Fruit fly (Drosophila melanogaster) whole organism, embryonic: ENCODE data around the gene betaTub65B.
A peak's percentile ranks its signal among the peaks of the same experiment; 100 is the strongest.

Experiments used
- Aef1 ChIP-seq: fragments of 200-800 bp; sonication (Bioruptor generic); IDR thresholded peaks from 3 replicates; pipeline ENCODE4 v1.3.6; 2022; ENCODE audit warnings: missing biosample characterization, missing genetic modification characterization
- Antp ChIP-seq: fragments of 200-800 bp; sonication (Bioruptor generic); optimal IDR thresholded peaks from 3 replicates; lab custom pipeline; 2016; ENCODE audit warnings: missing biosample characterization, missing genetic modification characterization
- BEAF-32 ChIP-seq: fragments of 200-800 bp; sonication (Bioruptor generic); optimal IDR thresholded peaks from 3 replicates; lab custom pipeline; 2017; ENCODE audit warnings: missing biosample characterization, missing genetic modification characterization, mild to moderate bottlenecking, moderate library complexity, missing genetic modification reagents
- Bgb ChIP-seq: fragments of 200-800 bp; sonication (Bioruptor generic); IDR thresholded peaks from 2 replicates; pipeline ENCODE4 v1.3.6; 2022; ENCODE audit warnings: missing biosample characterization, missing genetic modification characterization; ENCODE audit not compliant: partially characterized antibody
- CG10431 ChIP-seq: fragments of 200-800 bp; sonication (Bioruptor generic); optimal IDR thresholded peaks from 3 replicates; lab custom pipeline; 2018; ENCODE audit warnings: missing biosample characterization, mild to moderate bottlenecking, missing genetic modification characterization
- CG11456 ChIP-seq: fragments of 200-800 bp; sonication (Bioruptor generic); IDR thresholded peaks from 3 replicates; pipeline ENCODE4 v1.3.6; 2022; ENCODE audit warnings: missing biosample characterization, missing genetic modification characterization
- CG12071 ChIP-seq: fragments of 200-800 bp; sonication (Bioruptor generic); optimal IDR thresholded peaks from 3 replicates; lab custom pipeline; 2018; ENCODE audit warnings: missing biosample characterization, mild to moderate bottlenecking, missing genetic modification characterization
- CG13424 ChIP-seq: fragments of 200-800 bp; sonication (Bioruptor generic); optimal IDR thresholded peaks from 2 replicates; lab custom pipeline; 2019; ENCODE audit warnings: missing biosample characterization, mild to moderate bottlenecking, missing genetic modification characterization, moderate library complexity
- CG13624 ChIP-seq: fragments of 200-800 bp; sonication (Bioruptor generic); optimal IDR thresholded peaks from 2 replicates; lab custom pipeline; 2016; ENCODE audit warnings: missing biosample characterization, missing genetic modification characterization
- CG13894 ChIP-seq: fragments of 200-800 bp; sonication (Bioruptor generic); optimal IDR thresholded peaks from 3 replicates; lab custom pipeline; 2018; ENCODE audit warnings: missing biosample characterization, mild to moderate bottlenecking, missing genetic modification characterization, moderate library complexity
- CG15514 ChIP-seq: fragments of 200-800 bp; sonication (Bioruptor generic); optimal IDR thresholded peaks from 3 replicates; lab custom pipeline; 2017; ENCODE audit warnings: missing biosample characterization, missing genetic modification characterization, mild to moderate bottlenecking, moderate library complexity, missing genetic modification reagents
- CG30403 ChIP-seq: fragments of 200-800 bp; sonication (Bioruptor generic); optimal IDR thresholded peaks from 3 replicates; lab custom pipeline; 2016; ENCODE audit warnings: missing biosample characterization, missing genetic modification characterization
- CG33557 ChIP-seq: fragments of 200-800 bp; sonication (Bioruptor generic); optimal IDR thresholded peaks from 2 replicates; lab custom pipeline; 2019; ENCODE audit warnings: missing biosample characterization, mild to moderate bottlenecking, missing genetic modification characterization, moderate library complexity
- CG7556 ChIP-seq: fragments of 200-800 bp; sonication (Bioruptor generic); optimal IDR thresholded peaks from 2 replicates; lab custom pipeline; 2017; ENCODE audit warnings: missing biosample characterization, mild to moderate bottlenecking, missing genetic modification characterization
- CG9215 ChIP-seq: fragments of 200-800 bp; sonication (Bioruptor generic); IDR thresholded peaks from 2 replicates; pipeline ENCODE4 v1.3.6; 2022; ENCODE audit warnings: missing biosample characterization, missing genetic modification characterization
- Chrac-16 ChIP-seq: fragments of 200-800 bp; sonication (Bioruptor generic); optimal IDR thresholded peaks from 3 replicates; lab custom pipeline; 2016; ENCODE audit warnings: missing biosample characterization, missing genetic modification characterization
- Elba2 ChIP-seq: fragments of 200-800 bp; sonication (Bioruptor generic); optimal IDR thresholded peaks from 3 replicates; lab custom pipeline; 2016; ENCODE audit warnings: missing biosample characterization, missing genetic modification characterization
- GATAe ChIP-seq: fragments of 200-800 bp; sonication (Bioruptor generic); conservative IDR thresholded peaks from 2 replicates; pipeline ENCODE4 v1.3.6; 2022; ENCODE audit warnings: missing biosample characterization, missing genetic modification characterization
- Hr78 ChIP-seq, 2 experiments: fragments of 200-800 bp in 1 of 2; fragments of >200 bp in 1 of 2; sonication (Bioruptor generic) in 1 of 2; optimal IDR thresholded peaks; 2 replicates each; lab custom pipeline; 2017 to 2019; ENCODE audit warnings: missing biosample characterization in 2 of 2, missing genetic modification characterization in 2 of 2, mild to moderate bottlenecking in 1 of 2, moderate library complexity in 1 of 2
- MESR4 ChIP-seq: fragments of 200-800 bp; sonication (Bioruptor generic); optimal IDR thresholded peaks from 2 replicates; lab custom pipeline; 2018; ENCODE audit warnings: missing biosample characterization, mild to moderate bottlenecking, missing genetic modification characterization, moderate library complexity
- Meics ChIP-seq: fragments of 200-800 bp; sonication (Bioruptor generic); optimal IDR thresholded peaks from 2 replicates; lab custom pipeline; 2017; ENCODE audit warnings: missing biosample characterization, mild to moderate bottlenecking, missing genetic modification characterization
- Mes4 ChIP-seq: fragments of 200-800 bp; sonication (Bioruptor generic); optimal IDR thresholded peaks from 2 replicates; lab custom pipeline; 2016; ENCODE audit warnings: missing biosample characterization, missing genetic modification characterization
- Neu2 ChIP-seq: fragments of 200-800 bp; sonication (Bioruptor generic); optimal IDR thresholded peaks from 3 replicates; lab custom pipeline; 2016; ENCODE audit warnings: missing biosample characterization, missing genetic modification characterization, borderline replicate concordance
- Optix ChIP-seq: fragments of 200-800 bp; sonication (Bioruptor generic); IDR thresholded peaks from 3 replicates; pipeline ENCODE4 v1.3.6; 2022; ENCODE audit warnings: missing biosample characterization, missing genetic modification characterization
- Pdp1 ChIP-seq, 2 experiments: fragments of 200-800 bp; sonication (Bioruptor generic); optimal IDR thresholded peaks; 3 replicates each; lab custom pipeline; 2016; ENCODE audit warnings: missing biosample characterization in 2 of 2, missing genetic modification characterization in 2 of 2, mild to moderate bottlenecking in 1 of 2, moderate library complexity in 1 of 2
- Ptx1 ChIP-seq: fragments of 200-800 bp; sonication (Bioruptor generic); IDR thresholded peaks from 2 replicates; pipeline ENCODE4 v1.3.6; 2022; ENCODE audit warnings: missing biosample characterization, missing genetic modification characterization
- Rfx ChIP-seq: fragments of 200-800 bp; sonication (Bioruptor generic); IDR thresholded peaks from 2 replicates; pipeline ENCODE4 v1.3.6; 2022; ENCODE audit warnings: missing biosample characterization, missing genetic modification characterization
- Sin3A ChIP-seq: fragments of >200 bp; optimal IDR thresholded peaks from 2 replicates; lab custom pipeline; 2018
- Stat92E ChIP-seq, 3 experiments: fragments of >200 bp in 2 of 3; fragments of 200-800 bp in 1 of 3; sonication (Bioruptor generic) in 1 of 3; optimal IDR thresholded peaks; 2 replicates each; lab custom pipeline; 2017 to 2019; ENCODE audit warnings: missing biosample characterization in 3 of 3, missing genetic modification characterization in 3 of 3, mild to moderate bottlenecking in 1 of 3, moderate library complexity in 1 of 3
- Xbp1 ChIP-seq: fragments of 200-800 bp; sonication (Bioruptor generic); optimal IDR thresholded peaks from 3 replicates; lab custom pipeline; 2016; ENCODE audit warnings: missing biosample characterization, mild to moderate bottlenecking, missing genetic modification characterization
- ab ChIP-seq: fragments of 200-800 bp; sonication (Bioruptor generic); optimal IDR thresholded peaks from 2 replicates; lab custom pipeline; 2016; ENCODE audit warnings: missing biosample characterization, missing genetic modification characterization
- btn ChIP-seq: fragments of 200-800 bp; sonication (Bioruptor generic); optimal IDR thresholded peaks from 2 replicates; lab custom pipeline; 2016; ENCODE audit warnings: missing biosample characterization, missing genetic modification characterization
- caup ChIP-seq: fragments of 200-800 bp; sonication (Bioruptor generic); optimal IDR thresholded peaks from 3 replicates; lab custom pipeline; 2017; ENCODE audit warnings: missing biosample characterization, mild to moderate bottlenecking, missing genetic modification characterization, moderate library complexity; ENCODE audit not compliant: severe bottlenecking
- crc ChIP-seq: fragments of 200-800 bp; sonication (Bioruptor generic); optimal IDR thresholded peaks from 2 replicates; lab custom pipeline; 2016; ENCODE audit warnings: missing biosample characterization, missing genetic modification characterization
- crol ChIP-seq: fragments of 200-800 bp; sonication (Bioruptor generic); IDR thresholded peaks from 2 replicates; pipeline ENCODE4 v1.3.6; 2022; ENCODE audit warnings: missing biosample characterization, missing genetic modification characterization
- crp ChIP-seq, 2 experiments: fragments of 200-800 bp; sonication (Bioruptor generic); optimal IDR thresholded peaks; 2 replicates in 1 of 2; 3 replicates in 1 of 2; lab custom pipeline; 2017; ENCODE audit warnings: missing biosample characterization in 2 of 2, missing genetic modification characterization in 2 of 2, mild to moderate bottlenecking in 1 of 2, moderate library complexity in 1 of 2
- emc ChIP-seq: fragments of 200-800 bp; sonication (Bioruptor generic); optimal IDR thresholded peaks from 2 replicates; lab custom pipeline; 2016; ENCODE audit warnings: missing biosample characterization, missing genetic modification characterization
- eve ChIP-seq, 2 experiments: fragments of >200 bp; optimal IDR thresholded peaks; 2 replicates each; lab custom pipeline; 2017; ENCODE audit warnings: missing biosample characterization in 2 of 2, missing genetic modification characterization in 2 of 2
- eyg ChIP-seq: fragments of 200-800 bp; sonication (Bioruptor generic); optimal IDR thresholded peaks from 3 replicates; lab custom pipeline; 2016; ENCODE audit warnings: missing biosample characterization, missing genetic modification characterization
- fd96Cb ChIP-seq: fragments of 200-800 bp; sonication (Bioruptor generic); optimal IDR thresholded peaks from 2 replicates; lab custom pipeline; 2018; ENCODE audit warnings: missing biosample characterization, mild to moderate bottlenecking, missing genetic modification characterization, moderate library complexity
- gsb ChIP-seq: fragments of 200-800 bp; sonication (Bioruptor generic); IDR thresholded peaks from 2 replicates; pipeline ENCODE4 v1.3.6; 2022; ENCODE audit warnings: missing biosample characterization, missing genetic modification characterization
- hkb ChIP-seq, 2 experiments: fragments of 200-800 bp in 1 of 2; fragments of >200 bp in 1 of 2; sonication (Bioruptor generic) in 1 of 2; IDR thresholded peaks in 1 of 2; optimal IDR thresholded peaks in 1 of 2; 2 replicates each; pipeline versions ENCODE4 v1.3.6 to Lab custom; 2017 to 2022; ENCODE audit warnings: missing biosample characterization in 1 of 2, missing genetic modification characterization in 1 of 2
- ken ChIP-seq: fragments of 200-800 bp; sonication (Bioruptor generic); IDR thresholded peaks from 3 replicates; pipeline ENCODE4 v1.3.6; 2022; ENCODE audit warnings: missing biosample characterization, missing genetic modification characterization
- ro ChIP-seq: fragments of 200-800 bp; sonication (Bioruptor generic); IDR thresholded peaks from 2 replicates; pipeline ENCODE4 v1.3.6; 2022; ENCODE audit warnings: missing biosample characterization, missing genetic modification characterization
- slbo ChIP-seq: fragments of 200-800 bp; sonication (Bioruptor generic); IDR thresholded peaks from 2 replicates; pipeline ENCODE4 v1.3.6; 2022; ENCODE audit warnings: missing biosample characterization, missing genetic modification characterization
- tio ChIP-seq: fragments of 200-800 bp; sonication (Bioruptor generic); optimal IDR thresholded peaks from 2 replicates; lab custom pipeline; 2017; ENCODE audit warnings: missing biosample characterization, missing genetic modification characterization, inconsistent platforms
- vnd ChIP-seq: fragments of 200-800 bp; sonication (Bioruptor generic); IDR thresholded peaks from 3 replicates; pipeline ENCODE4 v1.3.6; 2022; ENCODE audit warnings: missing biosample characterization, missing genetic modification characterization; ENCODE audit not compliant: partially characterized antibody
- vvl ChIP-seq: fragments of 200-800 bp; sonication (Bioruptor generic); IDR thresholded peaks from 2 replicates; pipeline ENCODE4 v1.3.6; 2022; ENCODE audit warnings: missing biosample characterization, missing genetic modification characterization
- zen ChIP-seq: fragments of 200-800 bp; sonication (Bioruptor generic); optimal IDR thresholded peaks from 3 replicates; lab custom pipeline; 2018; ENCODE audit warnings: missing biosample characterization, mild to moderate bottlenecking, missing genetic modification characterization, moderate library complexity

betaTub65B gene

dm6 chr3L:6552968-6553402, 22.5 kb downstream of the betaTub65B start (continued):
- peak in 1 of 2 experiments; percentile 83 for TF ChIP-seq eve (GFP tag; optimal IDR thresholded peaks at IDR 0.05; lab: Kevin White, UChicago)
- no peak for TF ChIP-seq BEAF-32
- TF ChIP-seq CG13424 (tag; lab: Kevin White, UChicago): peak; percentile 87
- peak; percentile 95 for TF ChIP-seq Rfx (GFP tag; lab: Robert Waterston, UW)
- TF ChIP-seq ro (GFP tag; lab: Robert Waterston, UW): no peak
- peak; percentile 88 for TF ChIP-seq CG30403
- TF ChIP-seq Chrac-16 (GFP tag; lab: Kevin White, UChicago): peak; percentile 71
- TF ChIP-seq Optix (GFP tag; lab: Robert Waterston, UW): no peak
- TF ChIP-seq gsb: peak; percentile 82
- TF ChIP-seq Ptx1 (GFP tag; lab: Robert Waterston, UW): peak; percentile 86
- TF ChIP-seq tio (GFP tag; lab: Kevin White, UChicago): peak; percentile 79
- no peak for TF ChIP-seq Elba2 (GFP tag; lab: Kevin White, UChicago)
- peak; percentile 78; the same call in 1 of the 3 replicates for TF ChIP-seq ken (GFP tag; lab: Robert Waterston, UW)
- TF ChIP-seq Hr78 (GFP tag; optimal IDR thresholded peaks at IDR 0.05; lab: Kevin White, UChicago): peak in 1 of 2 experiments; percentile 57
- peak; percentile 89 for TF ChIP-seq Meics (GFP tag; lab: Kevin White, UChicago)
- TF ChIP-seq crol: no peak
- peak in 1 of 3 experiments; percentile 7 for TF ChIP-seq Stat92E (GFP tag; optimal IDR thresholded peaks at IDR 0.05; lab: Kevin White, UChicago)
- peak; percentile 28 for TF ChIP-seq zen (tag; lab: Kevin White, UChicago)
- no peak for TF ChIP-seq hkb (optimal IDR thresholded peaks at IDR 0.05; lab: Kevin White, UChicago)
- TF ChIP-seq hkb (GFP tag; IDR thresholded peaks at IDR 0.05; lab: Robert Waterston, UW): peak; percentile 86
- TF ChIP-seq btn (GFP tag; lab: Kevin White, UChicago): no peak
- TF ChIP-seq CG33557 (GFP tag; lab: Kevin White, UChicago): peak; percentile 3
- peak; percentile 77 for TF ChIP-seq Aef1 (GFP tag; lab: Robert Waterston, UW)
- TF ChIP-seq Bgb (GFP tag; lab: Robert Waterston, UW): no peak
- TF ChIP-seq CG11456 (GFP tag; lab: Robert Waterston, UW): peak; percentile 84
- TF ChIP-seq Mes4: peak; percentile 62
- TF ChIP-seq vnd (GFP tag; lab: Robert Waterston, UW): no peak
- TF ChIP-seq fd96Cb (tag; lab: Kevin White, UChicago): peak; percentile 76
- TF ChIP-seq Neu2: no peak
- TF ChIP-seq Antp (GFP tag; lab: Kevin White, UChicago): peak; percentile 53
- peak; percentile 94 for TF ChIP-seq slbo
- TF ChIP-seq CG13624 (GFP tag; lab: Kevin White, UChicago): peak; percentile 89
- TF ChIP-seq Xbp1 (GFP tag; lab: Kevin White, UChicago): peak; percentile 81
- TF ChIP-seq CG15514: peak; percentile 70
- TF ChIP-seq GATAe (GFP tag; lab: Robert Waterston, UW): peak; percentile 60; the same call in 1 of the 2 replicates
- no peak for TF ChIP-seq ab (GFP tag; lab: Kevin White, UChicago)
- peak; percentile 49 for TF ChIP-seq crc (GFP tag; lab: Kevin White, UChicago)
- TF ChIP-seq Pdp1 (GFP tag; optimal IDR thresholded peaks at IDR 0.05; lab: Kevin White, UChicago): peak; percentile 79 to 84
- peak; percentile 80 for TF ChIP-seq CG13894
- TF ChIP-seq CG12071 (GFP tag; lab: Kevin White, UChicago): peak; percentile 63
- TF ChIP-seq crp (GFP tag; optimal IDR thresholded peaks at IDR 0.05; lab: Kevin White, UChicago): no peak
- peak; percentile 21 for TF ChIP-seq CG10431 (GFP tag; lab: Kevin White, UChicago)
- peak; percentile 88 for TF ChIP-seq CG7556 (GFP tag; lab: Kevin White, UChicago)
- TF ChIP-seq eyg (GFP tag; lab: Kevin White, UChicago): peak; percentile 73
- no peak for TF ChIP-seq MESR4 (GFP tag; lab: Kevin White, UChicago)
- TF ChIP-seq Sin3A: no peak
- TF ChIP-seq CG9215: peak; percentile 81
- peak; percentile 94 for TF ChIP-seq vvl
- peak; percentile 82 for TF ChIP-seq caup (GFP tag; lab: Kevin White, UChicago)
- TF ChIP-seq emc (GFP tag; lab: Kevin White, UChicago): peak; percentile 56
